Fruit fly (Drosophila melanogaster): ENCODE measurements around the gene CG14315.

CG14315 gene

DNA sequence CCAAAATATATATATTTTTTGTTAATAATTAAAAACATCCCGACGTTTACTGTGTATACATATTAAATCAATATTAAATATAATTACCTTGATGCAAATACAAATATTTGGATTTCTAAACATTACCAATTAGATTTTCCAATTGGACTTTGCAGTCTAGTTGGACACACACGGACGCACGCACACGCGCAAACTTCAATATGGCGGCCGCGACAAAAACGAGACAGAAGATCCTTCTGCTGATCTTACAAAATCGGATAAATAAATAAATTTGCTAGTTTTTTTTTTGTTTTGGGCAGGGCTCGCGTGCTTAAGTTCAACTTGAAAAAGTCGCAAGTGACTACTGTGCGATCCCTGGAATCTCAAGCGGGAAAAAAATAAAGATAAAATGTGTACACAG is 1.9 kb upstream of the CG14315 start:
- TF ChIP-seq CG5204 (GFP tag; optimal IDR thresholded peaks at IDR 0.05) (no peak), toe (GFP tag; optimal IDR thresholded peaks at IDR 0.05) (no peak), CG11617 (GFP tag; optimal IDR thresholded peaks at IDR 0.05) (no peak), CG33017 (tag; optimal IDR thresholded peaks at IDR 0.05) (no peak), bab1 (GFP tag; optimal IDR thresholded peaks at IDR 0.05) (no peak), cnc (optimal IDR thresholded peaks at IDR 0.05) (no peak)

- TF ChIP-seq CG12768 (GFP tag; optimal IDR thresholded peaks at IDR 0.05): no peak
- TF ChIP-seq Clk (GFP tag; optimal IDR thresholded peaks at IDR 0.05): no peak
- TF ChIP-seq CG5204 (GFP tag; optimal IDR thresholded peaks at IDR 0.05): no peak
- TF ChIP-seq Hr96 (GFP tag; optimal IDR thresholded peaks at IDR 0.05): no peak
Observed at dm6 chr3R:18157459-18157858, 1.0 kb upstream of the CG14315 start.

dm6 chr3R:18160165-18160814 is 1.8 kb downstream of the CG14315 start:
- TF ChIP-seq cic (GFP tag; optimal IDR thresholded peaks at IDR 0.05) (peak; percentile 82), toe (GFP tag; optimal IDR thresholded peaks at IDR 0.05) (no peak), Hr96 (GFP tag; optimal IDR thresholded peaks at IDR 0.05) (no peak), CG14711 (tag; optimal IDR thresholded peaks at IDR 0.05) (no peak), CG7101 (tag; optimal IDR thresholded peaks at IDR 0.05) (no peak), cnc (optimal IDR thresholded peaks at IDR 0.05) (no peak), pad (GFP tag; optimal IDR thresholded peaks at IDR 0.05) (peak; percentile 92), CG5204 (GFP tag; optimal IDR thresholded peaks at IDR 0.05) (no peak), CG33017 (tag; optimal IDR thresholded peaks at IDR 0.05) (no peak)

DNA sequence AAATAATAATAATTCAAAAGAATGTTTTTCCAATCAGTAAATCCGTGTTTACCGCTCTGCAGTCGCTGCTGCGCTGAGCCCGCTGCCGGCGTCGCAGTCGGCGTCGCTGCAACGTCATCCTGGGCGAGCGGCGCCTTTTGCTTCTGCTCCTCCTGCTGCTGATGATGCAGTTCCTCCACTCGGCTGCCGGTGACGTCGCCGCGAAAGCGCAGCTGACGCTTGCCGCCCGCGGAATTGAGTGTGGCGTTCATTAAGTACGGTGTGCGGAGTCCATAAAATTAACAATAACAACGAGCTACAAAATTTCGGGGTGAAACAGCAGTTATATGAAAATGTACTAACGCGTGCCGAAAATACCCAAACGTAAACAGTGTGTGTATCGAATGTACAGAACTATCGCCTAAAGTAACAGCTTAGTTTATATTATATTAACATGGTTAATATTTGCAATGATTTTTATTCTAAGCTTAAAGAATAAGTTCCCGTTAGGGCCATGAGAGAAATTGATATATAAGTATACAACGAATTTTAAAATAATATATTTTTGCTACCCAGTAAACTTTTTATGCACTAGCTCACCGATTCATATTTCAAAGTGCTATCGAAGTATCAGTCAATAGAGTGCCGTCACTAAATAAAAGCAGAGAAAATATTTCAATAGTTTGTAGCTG is 5.7 kb downstream of the CG14315 start, which contains the start of the genes CG7218 and Cbp20:
Gene CG7218 (minus strand): TSS at position 346 of the 671 bp plus-strand sequence.
Gene Cbp20 (plus strand): TSS at position 610 of the 671 bp plus-strand sequence.
- peak; percentile 81 for TF ChIP-seq CG7101 (tag; optimal IDR thresholded peaks at IDR 0.05)
- TF ChIP-seq CG11617 (GFP tag; optimal IDR thresholded peaks at IDR 0.05): peak; percentile 70
- peak; percentile 68 for TF ChIP-seq tj (GFP tag; optimal IDR thresholded peaks at IDR 0.05)
- TF ChIP-seq pad (GFP tag; optimal IDR thresholded peaks at IDR 0.05): peak; percentile 66
- peak; percentile 79 for TF ChIP-seq CG5204 (GFP tag; optimal IDR thresholded peaks at IDR 0.05)
- TF ChIP-seq CG14711 (tag; optimal IDR thresholded peaks at IDR 0.05): peak; percentile 73
- peak; percentile 84 for TF ChIP-seq CG12768 (GFP tag; optimal IDR thresholded peaks at IDR 0.05)
- TF ChIP-seq Hr96 (GFP tag; optimal IDR thresholded peaks at IDR 0.05): peak; percentile 75
- TF ChIP-seq CG33017 (tag; optimal IDR thresholded peaks at IDR 0.05): peak; percentile 69
- no peak for TF ChIP-seq kay (GFP tag; ENCODE audit: borderline replicate concordance)
- peak; percentile 82 for TF ChIP-seq Crg-1 (GFP tag; optimal IDR thresholded peaks at IDR 0.05)
- TF ChIP-seq cnc (optimal IDR thresholded peaks at IDR 0.05): no peak
- peak; percentile 44 for TF ChIP-seq Mnt (GFP tag; optimal IDR thresholded peaks at IDR 0.05)
- peak; percentile 32 for TF ChIP-seq Clk (GFP tag; optimal IDR thresholded peaks at IDR 0.05)
- TF ChIP-seq cic (GFP tag; optimal IDR thresholded peaks at IDR 0.05): peak; percentile 13
- TF ChIP-seq ovo (GFP tag; optimal IDR thresholded peaks at IDR 0.05): peak; percentile 60
- TF ChIP-seq bab1 (GFP tag; optimal IDR thresholded peaks at IDR 0.05): peak; percentile 72
- peak; percentile 75 for TF ChIP-seq toe (GFP tag; optimal IDR thresholded peaks at IDR 0.05)
- peak; percentile 66 for TF ChIP-seq CG7045 (GFP tag; optimal IDR thresholded peaks at IDR 0.05)
- TF ChIP-seq CG1620 (GFP tag; optimal IDR thresholded peaks at IDR 0.05): peak; percentile 80

DNA sequence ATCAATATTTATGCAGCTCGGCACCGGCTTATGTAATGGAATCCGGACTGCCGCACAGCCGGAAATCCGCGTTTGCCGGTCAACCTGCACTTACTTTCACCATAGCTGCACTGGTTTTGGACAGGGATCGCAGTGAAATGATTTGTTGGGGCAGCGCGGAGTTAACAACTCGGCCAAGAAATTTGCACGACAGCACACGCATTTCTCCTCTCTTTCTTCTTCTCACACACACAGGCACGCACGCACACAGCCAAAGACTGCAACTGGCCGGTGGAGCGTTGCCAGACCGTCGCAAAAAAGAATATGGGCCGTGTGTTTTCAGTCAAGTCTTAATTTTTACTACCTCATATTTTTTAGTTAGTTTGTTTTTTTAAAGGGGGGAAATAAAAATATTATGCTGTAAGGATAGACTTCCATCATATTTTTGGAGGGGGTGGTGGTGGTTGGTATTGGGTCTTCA is 7.8 kb downstream of the CG14315 start:
- TF ChIP-seq Mnt (GFP tag; optimal IDR thresholded peaks at IDR 0.05) (peak; percentile 43), CG33017 (tag; optimal IDR thresholded peaks at IDR 0.05) (peak; percentile 11), Clk (GFP tag; optimal IDR thresholded peaks at IDR 0.05) (no peak), CG5204 (GFP tag; optimal IDR thresholded peaks at IDR 0.05) (no peak), CG11617 (GFP tag; optimal IDR thresholded peaks at IDR 0.05) (no peak), tj (GFP tag; optimal IDR thresholded peaks at IDR 0.05) (peak; percentile 25)

dm6 chr3R:18167173-18167415 is 8.6 kb downstream of the CG14315 start, which contains the start of the genes CG7215 and Prx5:
TSS of gene CG7215 (minus strand) at chr3R:18167273.
TSS of gene Prx5 (minus strand) at chr3R:18167273.
- TF ChIP-seq tj (GFP tag; optimal IDR thresholded peaks at IDR 0.05) (no peak), CG12768 (GFP tag; optimal IDR thresholded peaks at IDR 0.05) (no peak), Mnt (GFP tag; optimal IDR thresholded peaks at IDR 0.05) (no peak), CG7101 (tag; optimal IDR thresholded peaks at IDR 0.05) (no peak), CG5204 (GFP tag; optimal IDR thresholded peaks at IDR 0.05) (no peak), toe (GFP tag; optimal IDR thresholded peaks at IDR 0.05) (no peak), Clk (GFP tag; optimal IDR thresholded peaks at IDR 0.05) (no peak), CG1620 (GFP tag; optimal IDR thresholded peaks at IDR 0.05) (no peak), cnc (optimal IDR thresholded peaks at IDR 0.05) (no peak), Hr96 (GFP tag; optimal IDR thresholded peaks at IDR 0.05) (no peak), kay (GFP tag; ENCODE audit: borderline replicate concordance) (no peak), Crg-1 (GFP tag; optimal IDR thresholded peaks at IDR 0.05) (no peak)
